Fruit fly (Drosophila melanogaster) whole organism, wandering third instar larva: ENCODE results near the gene tgo.

Experiments used
- Abd-B ChIP-seq: fragments of >200 bp; optimal IDR thresholded peaks from 2 replicates; lab custom pipeline; 2017; ENCODE audit warnings: missing biosample characterization, missing genetic modification characterization
- CG32264 ChIP-seq: fragments of 200-800 bp; sonication (Bioruptor generic); optimal IDR thresholded peaks from 2 replicates; lab custom pipeline; 2016; ENCODE audit warnings: missing biosample characterization, missing genetic modification characterization
- CG9705 ChIP-seq: fragments of 200-800 bp; sonication (Bioruptor generic); optimal IDR thresholded peaks from 2 replicates; lab custom pipeline; 2018; ENCODE audit warnings: missing biosample characterization, mild to moderate bottlenecking, missing genetic modification characterization
- CrebA ChIP-seq: fragments of 200-800 bp; sonication (Bioruptor generic); optimal IDR thresholded peaks from 2 replicates; lab custom pipeline; 2016; ENCODE audit warnings: missing biosample characterization, mild to moderate bottlenecking, missing genetic modification characterization, borderline replicate concordance
- Dfd ChIP-seq: fragments of >200 bp; optimal IDR thresholded peaks from 2 replicates; lab custom pipeline; 2017; ENCODE audit warnings: missing biosample characterization, missing genetic modification characterization
- Dif ChIP-seq: fragments of 200-275, 200-300 bp; sonication (Bioruptor generic); optimal IDR thresholded peaks from 2 replicates; lab custom pipeline; 2018; ENCODE audit warnings: missing biosample characterization, missing genetic modification characterization; ENCODE audit not compliant: partially characterized antibody
- GATAd ChIP-seq: sonication (Bioruptor generic); optimal IDR thresholded peaks from 2 replicates; lab custom pipeline; 2016; ENCODE audit warnings: missing biosample characterization, missing genetic modification characterization
- HLH106 ChIP-seq: fragments of 200-800 bp; optimal IDR thresholded peaks from 3 replicates; lab custom pipeline; 2019; ENCODE audit warnings: missing biosample characterization, mild to moderate bottlenecking, missing genetic modification characterization, moderate library complexity
- Hnf4 ChIP-seq: fragments of 200-800 bp; sonication (Bioruptor generic); optimal IDR thresholded peaks from 2 replicates; lab custom pipeline; 2016; ENCODE audit warnings: missing biosample characterization, mild to moderate bottlenecking, missing genetic modification characterization
- Hr78 ChIP-seq: fragments of >200 bp; optimal IDR thresholded peaks from 2 replicates; lab custom pipeline; 2017; ENCODE audit warnings: missing biosample characterization, missing genetic modification characterization
- Hr83 ChIP-seq: fragments of 200-300 bp; sonication (Bioruptor generic); optimal IDR thresholded peaks from 2 replicates; lab custom pipeline; 2016; ENCODE audit warnings: missing biosample characterization, mild to moderate bottlenecking, missing genetic modification characterization, moderate library complexity; ENCODE audit not compliant: poor library complexity, severe bottlenecking
- Jra ChIP-seq: sonication (Bioruptor generic); optimal IDR thresholded peaks from 2 replicates; lab custom pipeline; 2016; ENCODE audit warnings: missing biosample characterization, missing genetic modification characterization
- Mio ChIP-seq: sonication (Bioruptor generic); optimal IDR thresholded peaks from 2 replicates; lab custom pipeline; 2016; ENCODE audit warnings: missing biosample characterization, missing genetic modification characterization
- Myc ChIP-seq: fragments of >200 bp; optimal IDR thresholded peaks from 2 replicates; lab custom pipeline; 2017
- N ChIP-seq: fragments of >200 bp; optimal IDR thresholded peaks from 2 replicates; lab custom pipeline; 2018; ENCODE audit warnings: missing biosample characterization, missing external identifiers, missing genetic modification characterization
- OdsH ChIP-seq: fragments of 200-800 bp; sonication (Bioruptor generic); optimal IDR thresholded peaks from 2 replicates; lab custom pipeline; 2016; ENCODE audit warnings: missing biosample characterization, mild to moderate bottlenecking, missing genetic modification characterization
- Rel ChIP-seq, 2 experiments: fragments of 200-800 bp; sonication (Bioruptor generic) in 1 of 2; optimal IDR thresholded peaks; 2 replicates in 1 of 2; 3 replicates in 1 of 2; lab custom pipeline; 2016 to 2019; ENCODE audit warnings: mild to moderate bottlenecking in 2 of 2, missing biosample characterization in 2 of 2, missing genetic modification characterization in 2 of 2, moderate library complexity in 1 of 2
- Sp1 ChIP-seq: fragments of 200-800 bp; sonication (Bioruptor generic); optimal IDR thresholded peaks from 3 replicates; lab custom pipeline; 2019; ENCODE audit warnings: missing biosample characterization, mild to moderate bottlenecking, missing genetic modification characterization, moderate library complexity
- Vsx2 ChIP-seq: fragments of 200-300, 225-300 bp; sonication (Bioruptor generic); optimal IDR thresholded peaks from 2 replicates; lab custom pipeline; 2018; ENCODE audit warnings: missing biosample characterization, missing genetic modification characterization; ENCODE audit not compliant: partially characterized antibody
- br ChIP-seq: fragments of 200-800 bp; sonication (Bioruptor generic); optimal IDR thresholded peaks from 2 replicates; lab custom pipeline; 2016; ENCODE audit warnings: missing biosample characterization, missing genetic modification characterization
- brk ChIP-seq: fragments of 200-800 bp; sonication (Bioruptor generic); optimal IDR thresholded peaks from 2 replicates; lab custom pipeline; 2016; ENCODE audit warnings: missing biosample characterization, mild to moderate bottlenecking, missing genetic modification characterization
- dl ChIP-seq, 2 experiments: fragments of 175-275, 200-275 bp in 1 of 2; fragments of 200-275 bp in 1 of 2; sonication (Bioruptor generic); optimal IDR thresholded peaks; lab custom pipeline; 2018; ENCODE audit warnings: mild to moderate bottlenecking in 2 of 2, missing biosample characterization in 2 of 2, missing genetic modification characterization in 2 of 2, moderate library complexity in 2 of 2; ENCODE audit not compliant: partially characterized antibody in 2 of 2, insufficient read depth in 1 of 2
- dmrt93B ChIP-seq: fragments of 200-800 bp; sonication (Bioruptor generic); optimal IDR thresholded peaks from 2 replicates; lab custom pipeline; 2018; ENCODE audit warnings: missing biosample characterization, mild to moderate bottlenecking, missing genetic modification characterization
- dsf ChIP-seq: sonication (Bioruptor generic); optimal IDR thresholded peaks from 2 replicates; lab custom pipeline; 2016; ENCODE audit warnings: missing biosample characterization, missing genetic modification characterization, borderline replicate concordance
- ey ChIP-seq: fragments of 200-800 bp; sonication (Bioruptor generic); optimal IDR thresholded peaks from 2 replicates; lab custom pipeline; 2016; ENCODE audit warnings: missing biosample characterization, missing genetic modification characterization
- foxo ChIP-seq, 2 experiments: fragments of 200-800 bp; sonication (Bioruptor generic); optimal IDR thresholded peaks; 2 replicates in 1 of 2; 3 replicates in 1 of 2; lab custom pipeline; 2016 to 2017; ENCODE audit warnings: missing biosample characterization in 2 of 2, missing genetic modification characterization in 2 of 2
- fru ChIP-seq: fragments of 200-800 bp; sonication (Bioruptor generic); optimal IDR thresholded peaks from 3 replicates; lab custom pipeline; 2016; ENCODE audit warnings: missing biosample characterization, mild to moderate bottlenecking, missing genetic modification characterization
- h ChIP-seq: fragments of 200-800 bp; sonication (Bioruptor generic); optimal IDR thresholded peaks from 3 replicates; lab custom pipeline; 2016; ENCODE audit warnings: missing biosample characterization, mild to moderate bottlenecking, missing genetic modification characterization
- jim ChIP-seq: fragments of 175-275, 200-325 bp; sonication (Bioruptor generic); optimal IDR thresholded peaks from 2 replicates; lab custom pipeline; 2016; ENCODE audit warnings: missing biosample characterization, mild to moderate bottlenecking, missing genetic modification characterization
- lola ChIP-seq: fragments of >200 bp; optimal IDR thresholded peaks from 2 replicates; lab custom pipeline; 2017; ENCODE audit warnings: missing biosample characterization, missing genetic modification characterization
- pan ChIP-seq: fragments of >200 bp; optimal IDR thresholded peaks from 2 replicates; lab custom pipeline; 2017
- psq ChIP-seq: fragments of 200-800 bp; sonication (Bioruptor generic); optimal IDR thresholded peaks from 3 replicates; lab custom pipeline; 2017; ENCODE audit warnings: missing biosample characterization, mild to moderate bottlenecking, missing genetic modification characterization, moderate library complexity
- rgr ChIP-seq: fragments of 200-800 bp; sonication (Bioruptor generic); optimal IDR thresholded peaks from 3 replicates; lab custom pipeline; 2016; ENCODE audit warnings: missing biosample characterization, mild to moderate bottlenecking, missing genetic modification characterization
- sage ChIP-seq: fragments of 200-800 bp; sonication (Bioruptor generic); optimal IDR thresholded peaks from 2 replicates; lab custom pipeline; 2016; ENCODE audit warnings: missing biosample characterization, mild to moderate bottlenecking, missing genetic modification characterization
- sv ChIP-seq: fragments of 200-800 bp; sonication (Bioruptor generic); optimal IDR thresholded peaks from 3 replicates; lab custom pipeline; 2016; ENCODE audit warnings: missing biosample characterization, missing genetic modification characterization
- tai ChIP-seq: sonication (Bioruptor generic); optimal IDR thresholded peaks from 2 replicates; lab custom pipeline; 2016; ENCODE audit warnings: missing biosample characterization, missing genetic modification characterization
- usp ChIP-seq: fragments of >200 bp; optimal IDR thresholded peaks from 2 replicates; lab custom pipeline; 2017; ENCODE audit warnings: missing biosample characterization, missing genetic modification characterization
- woc ChIP-seq: sonication (Bioruptor generic); optimal IDR thresholded peaks from 2 replicates; lab custom pipeline; 2016; ENCODE audit warnings: missing biosample characterization, mild to moderate bottlenecking, missing genetic modification characterization

The tgo gene

dm6 chr3R:9046954-9047353, 27.1 kb upstream of the tgo start:
- TF ChIP-seq ey (GFP tag; lab: Kevin White, UChicago) (no peak), CG32264 (no peak), fru (no peak)

- TF ChIP-seq dl (GFP tag; optimal IDR thresholded peaks at IDR 0.05; lab: Kevin White, UChicago; ENCODE audit: insufficient read depth in 1 of 2, partially characterized antibody in 2 of 2): no peak
- no peak for TF ChIP-seq Dif
- TF ChIP-seq dmrt93B: no peak
- TF ChIP-seq ey (GFP tag; lab: Kevin White, UChicago): no peak
- no peak for TF ChIP-seq dsf
- TF ChIP-seq Myc: no peak
- no peak for TF ChIP-seq br (GFP tag; lab: Kevin White, UChicago)
- no peak for TF ChIP-seq CrebA (GFP tag; lab: Kevin White, UChicago)
- no peak for TF ChIP-seq Rel (GFP tag; optimal IDR thresholded peaks at IDR 0.05; lab: Kevin White, UChicago)
- no peak for TF ChIP-seq Rel (tag; optimal IDR thresholded peaks at IDR 0.05; lab: Kevin White, UChicago)
- no peak for TF ChIP-seq psq (GFP tag; lab: Kevin White, UChicago)
- TF ChIP-seq CG32264: no peak
- no peak for TF ChIP-seq Hnf4 (GFP tag; lab: Kevin White, UChicago)
- TF ChIP-seq fru: no peak
- no peak for TF ChIP-seq sage (GFP tag; lab: Kevin White, UChicago)
- no peak for TF ChIP-seq Jra (GFP tag; lab: Kevin White, UChicago)
- no peak for TF ChIP-seq Abd-B (GFP tag; lab: Kevin White, UChicago)
- no peak for TF ChIP-seq Sp1 (GFP tag; lab: Kevin White, UChicago)
- no peak for TF ChIP-seq Vsx2 (GFP tag; lab: Kevin White, UChicago)
- TF ChIP-seq N (GFP tag; lab: Kevin White, UChicago): no peak
- TF ChIP-seq brk: no peak
These were observed 25.9 kb upstream of the tgo start for dm6 chr3R:9045733-9046132.

- TF ChIP-seq dmrt93B: no peak
- no peak for TF ChIP-seq sage (GFP tag; lab: Kevin White, UChicago)
- no peak for TF ChIP-seq Mio
- TF ChIP-seq h (GFP tag; lab: Kevin White, UChicago): peak; percentile 52
- no peak for TF ChIP-seq Dif
- no peak for TF ChIP-seq Dfd (GFP tag; lab: Kevin White, UChicago)
These were observed 23.8 kb upstream of the tgo start for dm6 chr3R:9043610-9044009.

dm6 chr3R:9039448-9039847, 19.6 kb upstream of the tgo start, which contains the start of gene neur:
Gene neur (minus strand): TSS chr3R:9039471.
- TF ChIP-seq sv (GFP tag; lab: Kevin White, UChicago): no peak
- TF ChIP-seq CrebA (GFP tag; lab: Kevin White, UChicago): no peak
- no peak for TF ChIP-seq foxo (GFP tag; optimal IDR thresholded peaks at IDR 0.05; lab: Kevin White, UChicago)
- TF ChIP-seq h (GFP tag; lab: Kevin White, UChicago): peak; percentile 38
- TF ChIP-seq Mio: no peak
- no peak for TF ChIP-seq ey (GFP tag; lab: Kevin White, UChicago)
- TF ChIP-seq Myc: no peak
- TF ChIP-seq lola (GFP tag; lab: Kevin White, UChicago): no peak
- TF ChIP-seq br (GFP tag; lab: Kevin White, UChicago): no peak
- TF ChIP-seq N (GFP tag; lab: Kevin White, UChicago): no peak
- no peak for TF ChIP-seq CG32264
- TF ChIP-seq dl (GFP tag; optimal IDR thresholded peaks at IDR 0.05; lab: Kevin White, UChicago; ENCODE audit: insufficient read depth in 1 of 2, partially characterized antibody in 2 of 2): no peak
- peak; percentile 9 for TF ChIP-seq psq (GFP tag; lab: Kevin White, UChicago)
- TF ChIP-seq jim (GFP tag; lab: Kevin White, UChicago): no peak
- TF ChIP-seq Abd-B (GFP tag; lab: Kevin White, UChicago): no peak
- TF ChIP-seq pan (lab: Kevin White, UChicago): no peak
- peak; percentile 36 for TF ChIP-seq HLH106
- no peak for TF ChIP-seq dmrt93B
- TF ChIP-seq Hnf4 (GFP tag; lab: Kevin White, UChicago): no peak
- TF ChIP-seq Rel (GFP tag; optimal IDR thresholded peaks at IDR 0.05; lab: Kevin White, UChicago): no peak
- no peak for TF ChIP-seq Rel (tag; optimal IDR thresholded peaks at IDR 0.05; lab: Kevin White, UChicago)
- TF ChIP-seq CG9705: peak; percentile 10
- no peak for TF ChIP-seq Hr78 (GFP tag; lab: Kevin White, UChicago)
- TF ChIP-seq tai (GFP tag; lab: Kevin White, UChicago): no peak
- TF ChIP-seq GATAd (GFP tag; lab: Kevin White, UChicago): no peak
- TF ChIP-seq fru: no peak
- peak; percentile 44 for TF ChIP-seq woc (GFP tag; lab: Kevin White, UChicago)
- peak; percentile 34 for TF ChIP-seq rgr (GFP tag; lab: Kevin White, UChicago)
- no peak for TF ChIP-seq Dfd (GFP tag; lab: Kevin White, UChicago)
- no peak for TF ChIP-seq Hr83 (GFP tag; lab: Kevin White, UChicago)
- no peak for TF ChIP-seq Dif
- no peak for TF ChIP-seq sage (GFP tag; lab: Kevin White, UChicago)
- TF ChIP-seq Vsx2 (GFP tag; lab: Kevin White, UChicago): no peak
- no peak for TF ChIP-seq dsf
- TF ChIP-seq brk: no peak
- TF ChIP-seq usp (GFP tag; lab: Kevin White, UChicago): no peak
- TF ChIP-seq Sp1 (GFP tag; lab: Kevin White, UChicago): peak; percentile 25
- TF ChIP-seq OdsH (GFP tag; lab: Kevin White, UChicago): no peak
- TF ChIP-seq Jra (GFP tag; lab: Kevin White, UChicago): no peak
